Fruit fly (Drosophila melanogaster) whole organism, adult: Measurements from ENCODE around the gene CG7369.

ENCODE experiments used
- CG11617 ChIP-seq: fragments of 200-800 bp; sonication (Bioruptor generic); optimal IDR thresholded peaks from 2 replicates; lab custom pipeline; 2017; ENCODE audit warnings: mild to moderate bottlenecking, missing biosample characterization, missing genetic modification reagents, missing genetic modification characterization
- CG12768 ChIP-seq: fragments of 200-800 bp; sonication (Bioruptor generic); optimal IDR thresholded peaks from 2 replicates; lab custom pipeline; 2017; ENCODE audit warnings: missing biosample characterization, missing genetic modification characterization, mild to moderate bottlenecking, moderate library complexity, missing genetic modification reagents
- CG14711 ChIP-seq: fragments of 200-800 bp; sonication (Bioruptor generic); optimal IDR thresholded peaks from 2 replicates; lab custom pipeline; 2018; ENCODE audit warnings: missing biosample characterization, mild to moderate bottlenecking, missing genetic modification characterization, moderate library complexity
- CG1620 ChIP-seq: fragments of 200-800 bp; sonication (Bioruptor generic); optimal IDR thresholded peaks from 2 replicates; lab custom pipeline; 2016; ENCODE audit warnings: missing biosample characterization, missing genetic modification characterization
- CG33017 ChIP-seq: fragments of 200-800 bp; sonication (Bioruptor generic); optimal IDR thresholded peaks from 2 replicates; lab custom pipeline; 2018; ENCODE audit warnings: missing biosample characterization, mild to moderate bottlenecking, missing genetic modification characterization, moderate library complexity
- CG5204 ChIP-seq: fragments of 200-800 bp; sonication (Bioruptor generic); optimal IDR thresholded peaks from 2 replicates; lab custom pipeline; 2016; ENCODE audit warnings: missing biosample characterization, missing genetic modification characterization
- CG7045 ChIP-seq: fragments of 200-800 bp; sonication (Bioruptor generic); optimal IDR thresholded peaks from 2 replicates; lab custom pipeline; 2017; ENCODE audit warnings: missing biosample characterization, mild to moderate bottlenecking, missing genetic modification characterization
- CG7101 ChIP-seq: fragments of 200-800 bp; sonication (Bioruptor generic); optimal IDR thresholded peaks from 2 replicates; lab custom pipeline; 2018; ENCODE audit warnings: missing biosample characterization, mild to moderate bottlenecking, missing genetic modification characterization, moderate library complexity
- Clk ChIP-seq: fragments of 200-800 bp; sonication (Bioruptor generic); optimal IDR thresholded peaks from 2 replicates; lab custom pipeline; 2017; ENCODE audit warnings: missing biosample characterization, missing genetic modification characterization
- Crg-1 ChIP-seq: fragments of 200-800 bp; sonication (Bioruptor generic); optimal IDR thresholded peaks from 2 replicates; lab custom pipeline; 2016; ENCODE audit warnings: missing biosample characterization, missing genetic modification characterization
- Hr96 ChIP-seq: fragments of 200-800 bp; sonication (Bioruptor generic); optimal IDR thresholded peaks from 2 replicates; lab custom pipeline; 2016; ENCODE audit warnings: missing biosample characterization, missing genetic modification characterization
- Mnt ChIP-seq: fragments of 200-800 bp; sonication (Bioruptor generic); optimal IDR thresholded peaks from 2 replicates; lab custom pipeline; 2016; ENCODE audit warnings: missing biosample characterization, mild to moderate bottlenecking, missing genetic modification characterization
- bab1 ChIP-seq: fragments of 200-800 bp; sonication (Bioruptor generic); optimal IDR thresholded peaks from 3 replicates; lab custom pipeline; 2019; ENCODE audit warnings: missing biosample characterization, mild to moderate bottlenecking, missing genetic modification characterization, moderate library complexity
- cic ChIP-seq: fragments of 200-800 bp; sonication (Bioruptor generic); optimal IDR thresholded peaks from 2 replicates; lab custom pipeline; 2017; ENCODE audit warnings: missing biosample characterization, mild to moderate bottlenecking, missing genetic modification characterization, moderate library complexity
- cnc ChIP-seq, 2 experiments: fragments of >200 bp; optimal IDR thresholded peaks; 2 replicates each; lab custom pipeline; 2017
- kay ChIP-seq: fragments of 200-800 bp; sonication (Bioruptor generic); peaks from one replicate; lab custom pipeline; 2016; ENCODE audit warnings: missing biosample characterization, missing genetic modification characterization, borderline replicate concordance
- ovo ChIP-seq: fragments of 200-800 bp; sonication (Bioruptor generic); optimal IDR thresholded peaks from 2 replicates; lab custom pipeline; 2016; ENCODE audit warnings: missing biosample characterization, missing genetic modification characterization
- pad ChIP-seq: fragments of 200-800 bp; sonication (Bioruptor generic); optimal IDR thresholded peaks from 3 replicates; lab custom pipeline; 2017; ENCODE audit warnings: missing biosample characterization, missing genetic modification characterization, mild to moderate bottlenecking, moderate library complexity, missing genetic modification reagents
- tj ChIP-seq: fragments of 200-800 bp; sonication (Bioruptor generic); optimal IDR thresholded peaks from 3 replicates; lab custom pipeline; 2017; ENCODE audit warnings: missing biosample characterization, mild to moderate bottlenecking, missing genetic modification characterization, moderate library complexity
- toe ChIP-seq: fragments of 200-800 bp; sonication (Bioruptor generic); optimal IDR thresholded peaks from 2 replicates; lab custom pipeline; 2016; ENCODE audit warnings: missing biosample characterization, missing genetic modification characterization

CG7369 gene

dm6 chr3L:22727739-22728335 is 13.8 kb upstream of the CG7369 start, which contains the start of the genes CG14450 and CG11367:
CG14450 (minus strand) TSS chr3L:22727789.
CG11367 (plus strand) TSS chr3L:22728111.
- TF ChIP-seq CG11617 (GFP tag; lab: Kevin White, UChicago) (peak; percentile 2), CG33017 (peak; percentile 19), cnc (optimal IDR thresholded peaks at IDR 0.05; lab: Kevin White, UChicago) (no peak), CG14711 (tag; lab: Kevin White, UChicago) (peak; percentile 26), ovo (GFP tag; lab: Kevin White, UChicago) (peak; percentile 16), CG7101 (tag; lab: Kevin White, UChicago) (no peak), Hr96 (GFP tag; lab: Kevin White, UChicago) (no peak), cic (GFP tag; lab: Kevin White, UChicago) (peak; percentile 40), Crg-1 (GFP tag; lab: Kevin White, UChicago) (no peak), Mnt (GFP tag; lab: Kevin White, UChicago) (no peak), kay (GFP tag; lab: Kevin White, UChicago) (no peak), CG1620 (GFP tag; lab: Kevin White, UChicago) (no peak), Clk (GFP tag; lab: Kevin White, UChicago) (no peak), CG12768 (GFP tag; lab: Kevin White, UChicago) (peak; percentile 19), CG7045 (GFP tag; lab: Kevin White, UChicago) (no peak), CG5204 (GFP tag; lab: Kevin White, UChicago) (peak; percentile 15), pad (GFP tag; lab: Kevin White, UChicago) (no peak), toe (no peak), tj (GFP tag; lab: Kevin White, UChicago) (no peak), bab1 (GFP tag; lab: Kevin White, UChicago) (peak; percentile 34)

DNA sequence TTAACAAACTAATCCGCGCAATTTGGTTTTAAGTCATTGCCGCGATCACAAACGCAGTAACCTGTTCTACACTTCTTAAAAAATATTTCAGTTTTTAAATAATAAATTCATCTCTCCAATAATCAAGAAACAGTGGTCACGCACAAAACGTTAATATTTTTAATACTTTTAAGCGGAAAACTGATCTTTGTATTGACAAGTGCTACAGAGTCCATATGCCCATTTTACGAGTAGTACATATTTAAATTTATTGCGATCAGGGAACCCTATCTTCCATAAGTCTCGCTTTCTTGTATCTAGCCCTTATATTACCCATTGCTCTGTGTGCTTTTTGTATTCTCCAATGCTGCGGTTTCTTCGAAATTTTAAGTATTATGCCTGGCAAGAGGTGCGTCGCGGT is 12.1 kb upstream of the CG7369 start, which contains the start of gene CG32454:
Gene CG32454 (plus strand): TSS at position 301 of the 400 bp plus-strand sequence.
- TF ChIP-seq kay (GFP tag; lab: Kevin White, UChicago): peak; percentile 71
- TF ChIP-seq Mnt (GFP tag; lab: Kevin White, UChicago): no peak
- no peak for TF ChIP-seq bab1 (GFP tag; lab: Kevin White, UChicago)

- TF ChIP-seq CG11617 (GFP tag; lab: Kevin White, UChicago): no peak
- no peak for TF ChIP-seq CG12768 (GFP tag; lab: Kevin White, UChicago)
- TF ChIP-seq Crg-1 (GFP tag; lab: Kevin White, UChicago): no peak
- no peak for TF ChIP-seq CG1620 (GFP tag; lab: Kevin White, UChicago)
- TF ChIP-seq CG33017: no peak
- TF ChIP-seq Clk (GFP tag; lab: Kevin White, UChicago): no peak
- TF ChIP-seq CG14711 (tag; lab: Kevin White, UChicago): no peak
- TF ChIP-seq toe: no peak
- no peak for TF ChIP-seq tj (GFP tag; lab: Kevin White, UChicago)
- TF ChIP-seq cnc (optimal IDR thresholded peaks at IDR 0.05; lab: Kevin White, UChicago): no peak
- TF ChIP-seq CG7101 (tag; lab: Kevin White, UChicago): no peak
- no peak for TF ChIP-seq CG5204 (GFP tag; lab: Kevin White, UChicago)
- no peak for TF ChIP-seq bab1 (GFP tag; lab: Kevin White, UChicago)
- TF ChIP-seq pad (GFP tag; lab: Kevin White, UChicago): no peak
- no peak for TF ChIP-seq CG7045 (GFP tag; lab: Kevin White, UChicago)
These were observed 10.2 kb upstream of the CG7369 start for dm6 chr3L:22731393-22731792.

dm6 chr3L:22733607-22734006 is 8.0 kb upstream of the CG7369 start:
- no peak for TF ChIP-seq ovo (GFP tag; lab: Kevin White, UChicago)
- TF ChIP-seq kay (GFP tag; lab: Kevin White, UChicago): peak; percentile 54

- TF ChIP-seq pad (GFP tag; lab: Kevin White, UChicago) (no peak), CG1620 (GFP tag; lab: Kevin White, UChicago) (no peak), Clk (GFP tag; lab: Kevin White, UChicago) (no peak), CG14711 (tag; lab: Kevin White, UChicago) (no peak), cnc (optimal IDR thresholded peaks at IDR 0.05; lab: Kevin White, UChicago) (no peak), Crg-1 (GFP tag; lab: Kevin White, UChicago) (no peak), CG11617 (GFP tag; lab: Kevin White, UChicago) (no peak), kay (GFP tag; lab: Kevin White, UChicago) (peak; percentile 26), cic (GFP tag; lab: Kevin White, UChicago) (peak; percentile 10), bab1 (GFP tag; lab: Kevin White, UChicago) (no peak), CG5204 (GFP tag; lab: Kevin White, UChicago) (no peak), CG12768 (GFP tag; lab: Kevin White, UChicago) (peak; percentile 1), Hr96 (GFP tag; lab: Kevin White, UChicago) (peak; percentile 3), toe (no peak), CG7101 (tag; lab: Kevin White, UChicago) (no peak), tj (GFP tag; lab: Kevin White, UChicago) (no peak), ovo (GFP tag; lab: Kevin White, UChicago) (peak; percentile 30), CG33017 (no peak), Mnt (GFP tag; lab: Kevin White, UChicago) (peak; percentile 74), CG7045 (GFP tag; lab: Kevin White, UChicago) (no peak)
These were observed 3.6 kb upstream of the CG7369 start, which contains the start of gene CG11241 for dm6 chr3L:22737732-22738611. CG11241 (minus strand) TSS chr3L:22738420.
